Worm (Caenorhabditis elegans) whole organism, late embryonic: Measurements from ENCODE around the gene C29E4.17.

Experiments used
- F13H6.1 ChIP-seq: sonication (generic microtip); optimal IDR thresholded peaks from 2 replicates; lab custom pipeline; 2016; ENCODE audit warnings: missing genetic modification characterization, missing compliant biosample characterization
- K02D7.2 ChIP-seq: sonication (generic microtip); optimal IDR thresholded peaks from 2 replicates; lab custom pipeline; 2017; ENCODE audit warnings: mild to moderate bottlenecking, missing genetic modification characterization, missing compliant biosample characterization
- ceh-48 ChIP-seq: sonication (generic microtip); optimal IDR thresholded peaks from 2 replicates; lab custom pipeline; 2016; ENCODE audit warnings: missing genetic modification characterization, inconsistent platforms, missing compliant biosample characterization
- fax-1 ChIP-seq: sonication (generic microtip); optimal IDR thresholded peaks from 2 replicates; lab custom pipeline; 2016; ENCODE audit warnings: missing genotype, missing genetic modification characterization, missing compliant biosample characterization
- lim-6 ChIP-seq: sonication (generic microtip); optimal IDR thresholded peaks from 2 replicates; lab custom pipeline; 2016; ENCODE audit warnings: missing genetic modification characterization, missing compliant biosample characterization
- nfya-1 ChIP-seq: sonication (generic microtip); optimal IDR thresholded peaks from 2 replicates; lab custom pipeline; 2017; ENCODE audit warnings: missing genetic modification characterization, mild to moderate bottlenecking, missing compliant biosample characterization, antibody characterized with exemption, moderate library complexity
- nhr-11 ChIP-seq: fragments of 150-350 bp; optimal IDR thresholded peaks from 2 replicates; lab custom pipeline; 2014; ENCODE audit warnings: missing biosample characterization, missing genetic modification characterization
- pha-4 ChIP-seq: fragments of 150-350 bp; optimal IDR thresholded peaks from 2 replicates; lab custom pipeline; 2018; ENCODE audit warnings: missing biosample characterization, missing genetic modification reagents, missing genetic modification characterization
- pqm-1 ChIP-seq: sonication (generic microtip); optimal IDR thresholded peaks from 2 replicates; lab custom pipeline; 2016; ENCODE audit warnings: missing genetic modification characterization, missing compliant biosample characterization
- rnt-1 ChIP-seq: sonication (generic microtip); optimal IDR thresholded peaks from 2 replicates; lab custom pipeline; 2016; ENCODE audit warnings: missing genetic modification characterization, missing compliant biosample characterization
- unc-55 ChIP-seq: sonication (generic microtip); optimal IDR thresholded peaks from 2 replicates; lab custom pipeline; 2017; ENCODE audit warnings: missing biosample characterization, missing genetic modification reagents, missing genetic modification characterization
- zip-5 ChIP-seq: sonication (generic microtip); optimal IDR thresholded peaks from 2 replicates; lab custom pipeline; 2016; ENCODE audit warnings: missing genetic modification characterization, missing compliant biosample characterization

DNA sequence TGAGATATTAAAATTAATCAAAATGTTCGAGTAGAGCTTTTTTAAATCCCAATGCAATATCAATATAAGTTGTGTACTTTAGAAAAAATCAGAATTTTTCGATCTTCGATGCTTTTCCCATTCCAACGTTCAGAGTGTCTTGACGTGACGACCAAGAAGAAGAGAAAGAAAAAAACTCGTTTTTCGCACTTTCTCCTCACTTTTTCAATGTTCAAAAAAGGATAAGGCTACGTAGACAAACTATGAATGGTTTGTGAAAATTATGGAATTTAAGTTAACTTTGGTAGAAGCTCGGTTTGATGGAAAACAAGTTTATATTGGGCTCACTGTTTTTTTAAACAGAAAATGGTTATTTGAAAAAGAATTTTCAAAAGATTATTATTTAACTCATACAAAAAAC is 25.4 kb downstream of the C29E4.17 start:
- TF ChIP-seq fax-1 = no peak
- TF ChIP-seq pha-4 (tag; lab: Kevin White, UChicago) = no peak
- TF ChIP-seq pqm-1 (tag; lab: Kevin White, UChicago) = no peak
- TF ChIP-seq F13H6.1 = no peak
- TF ChIP-seq rnt-1 (tag; lab: Kevin White, UChicago) = no peak
- no peak for TF ChIP-seq ceh-48
- no peak for TF ChIP-seq nhr-11
- TF ChIP-seq K02D7.2 (tag; lab: Kevin White, UChicago) = no peak
- TF ChIP-seq lim-6 (tag; lab: Kevin White, UChicago) = no peak
- no peak for TF ChIP-seq unc-55 (GFP tag; lab: Kevin White, UChicago)
- TF ChIP-seq zip-5 (tag; lab: Kevin White, UChicago) = no peak
- no peak for TF ChIP-seq nfya-1
